Fruit fly (Drosophila melanogaster): Measurements from ENCODE around the gene tey.

Gene tey

dm6 chr3L:19694156-19694643 is 30.3 kb upstream of the tey start:
- TF ChIP-seq CG17806 (tag; optimal IDR thresholded peaks at IDR 0.05) (no peak), CG8301 (tag; optimal IDR thresholded peaks at IDR 0.05) (peak; percentile 80), Pif1B (GFP tag; optimal IDR thresholded peaks at IDR 0.05) (peak; percentile 16), EcR (GFP tag; optimal IDR thresholded peaks at IDR 0.05) (peak; percentile 50), Ets98B (GFP tag; IDR thresholded peaks at IDR 0.05) (peak; percentile 54; the same call in 1 of the 2 replicates), CG13204 (GFP tag; optimal IDR thresholded peaks at IDR 0.05) (peak; percentile 5), CG8159 (tag; optimal IDR thresholded peaks at IDR 0.05) (no peak), CG4496 (GFP tag; IDR thresholded peaks at IDR 0.05) (peak; percentile 19; the same call in 2 of the 3 replicates), fd96Ca (GFP tag; IDR thresholded peaks at IDR 0.05) (0 out of 3 replicates have a peak, but pooled peaks have one; percentile 48), CG9948 (tag; optimal IDR thresholded peaks at IDR 0.05) (no peak)

dm6 chr3L:19687200-19687687 is 23.3 kb upstream of the tey start, which contains the start of the genes CG8765 and Gbeta76C:
Gene CG8765, minus strand, starts transcription at chr3L:19687353.
Gene Gbeta76C, plus strand, starts transcription at chr3L:19687637.
- TF ChIP-seq rn (GFP tag; IDR thresholded peaks at IDR 0.05) = no peak
- TF ChIP-seq CG15710 (tag; optimal IDR thresholded peaks at IDR 0.05) = peak; percentile 6
- TF ChIP-seq CG32121 (GFP tag; IDR thresholded peaks at IDR 0.05) = 0 out of 2 replicates have a peak, but pooled peaks have one; percentile 16

- TF ChIP-seq fd96Ca (GFP tag; IDR thresholded peaks at IDR 0.05) (no peak), CG34367 (tag; optimal IDR thresholded peaks at IDR 0.05) (no peak), CG4496 (GFP tag; IDR thresholded peaks at IDR 0.05) (no peak), CG15710 (tag; optimal IDR thresholded peaks at IDR 0.05) (no peak), Snoo (tag; optimal IDR thresholded peaks at IDR 0.05) (no peak), CG9948 (tag; optimal IDR thresholded peaks at IDR 0.05) (no peak)
Observed at dm6 chr3L:19683520-19683919, 19.6 kb upstream of the tey start.

DNA sequence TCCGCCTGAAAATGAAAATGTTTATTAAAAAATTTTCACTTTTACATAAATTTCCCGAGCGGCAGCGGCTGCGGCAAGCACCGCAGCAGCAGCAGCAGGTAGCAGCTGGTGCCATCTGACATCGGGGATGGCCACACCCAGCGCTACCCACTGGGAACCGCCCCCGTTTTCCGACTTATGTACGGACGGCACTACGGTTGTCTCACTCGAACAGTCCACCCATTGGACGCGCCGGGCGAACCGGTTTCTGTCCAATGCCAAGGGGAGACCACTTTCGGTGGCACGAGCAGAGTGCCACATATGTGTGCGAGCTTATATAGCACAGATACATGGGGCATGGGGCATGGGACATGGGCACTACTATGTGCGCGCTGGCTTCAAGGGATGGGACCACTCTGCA is 19.0 kb upstream of the tey start:
- TF ChIP-seq CG4496 (GFP tag; IDR thresholded peaks at IDR 0.05) = 0 out of 3 replicates have a peak, but pooled peaks have one; percentile 12
- no peak for TF ChIP-seq Pif1A (GFP tag; optimal IDR thresholded peaks at IDR 0.05)

dm6 chr3L:19676050-19676449 is 12.1 kb upstream of the tey start:
- no peak for TF ChIP-seq CG12605 (GFP tag; IDR thresholded peaks at IDR 0.05)
- peak; percentile 7 for TF ChIP-seq Pif1A (GFP tag; optimal IDR thresholded peaks at IDR 0.05)
- no peak for TF ChIP-seq CG17806 (tag; optimal IDR thresholded peaks at IDR 0.05)
- no peak for TF ChIP-seq fd96Ca (GFP tag; IDR thresholded peaks at IDR 0.05)
- no peak for TF ChIP-seq CG13204 (GFP tag; optimal IDR thresholded peaks at IDR 0.05)
- no peak for TF ChIP-seq CG32121 (GFP tag; IDR thresholded peaks at IDR 0.05)
- no peak for TF ChIP-seq D1 (tag; optimal IDR thresholded peaks at IDR 0.05)
- TF ChIP-seq CG8301 (tag; optimal IDR thresholded peaks at IDR 0.05) = peak; percentile 43
- TF ChIP-seq Pif1B (GFP tag; optimal IDR thresholded peaks at IDR 0.05) = peak; percentile 15
- TF ChIP-seq EcR (GFP tag; optimal IDR thresholded peaks at IDR 0.05) = no peak
- no peak for TF ChIP-seq gl (tag; optimal IDR thresholded peaks at IDR 0.05)
- peak; percentile 36 for TF ChIP-seq Snoo (tag; optimal IDR thresholded peaks at IDR 0.05)
- TF ChIP-seq CG9948 (tag; optimal IDR thresholded peaks at IDR 0.05) = peak; percentile 34
- TF ChIP-seq CG34367 (tag; optimal IDR thresholded peaks at IDR 0.05) = no peak
- TF ChIP-seq rn (GFP tag; IDR thresholded peaks at IDR 0.05) = no peak
- TF ChIP-seq CG14655 (GFP tag; optimal IDR thresholded peaks at IDR 0.05) = no peak
- no peak for TF ChIP-seq CG10348 (GFP tag; IDR thresholded peaks at IDR 0.05)
- TF ChIP-seq Ets98B (GFP tag; IDR thresholded peaks at IDR 0.05) = no peak
- peak; percentile 27; the same call in 1 of the 3 replicates for TF ChIP-seq CG4496 (GFP tag; IDR thresholded peaks at IDR 0.05)
- TF ChIP-seq CG15710 (tag; optimal IDR thresholded peaks at IDR 0.05) = peak; percentile 22
- peak; percentile 66 for TF ChIP-seq CG8159 (tag; optimal IDR thresholded peaks at IDR 0.05)

DNA sequence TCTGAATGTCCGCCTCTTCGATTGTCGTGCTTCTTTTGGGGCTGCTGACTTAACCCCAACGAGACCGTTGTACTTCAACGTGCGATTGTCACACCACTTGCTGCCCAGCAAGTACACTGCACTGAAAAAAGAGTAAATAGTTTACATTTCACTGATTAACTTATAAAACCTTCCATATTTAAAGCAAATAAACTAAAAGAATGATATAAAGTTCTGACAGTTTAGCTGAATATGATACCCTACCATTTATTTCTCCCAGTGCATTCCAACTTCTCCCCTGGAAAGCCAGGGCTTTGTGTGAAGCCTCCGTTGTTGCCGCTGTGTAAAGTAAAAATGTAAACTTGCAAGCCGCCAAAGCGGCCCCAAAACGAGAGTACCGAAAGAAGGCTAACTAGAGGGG is 10.4 kb upstream of the tey start:
- TF ChIP-seq Pif1A (GFP tag; optimal IDR thresholded peaks at IDR 0.05) (peak; percentile 40), CG13204 (GFP tag; optimal IDR thresholded peaks at IDR 0.05) (no peak), CG9948 (tag; optimal IDR thresholded peaks at IDR 0.05) (peak; percentile 42), CG12605 (GFP tag; IDR thresholded peaks at IDR 0.05) (no peak), rn (GFP tag; IDR thresholded peaks at IDR 0.05) (no peak), CG14655 (GFP tag; optimal IDR thresholded peaks at IDR 0.05) (peak; percentile 46), gl (tag; optimal IDR thresholded peaks at IDR 0.05) (peak; percentile 1), CG8159 (tag; optimal IDR thresholded peaks at IDR 0.05) (peak; percentile 57), Snoo (tag; optimal IDR thresholded peaks at IDR 0.05) (peak; percentile 18), CG32121 (GFP tag; IDR thresholded peaks at IDR 0.05) (no peak), D1 (tag; optimal IDR thresholded peaks at IDR 0.05) (no peak), Pif1B (GFP tag; optimal IDR thresholded peaks at IDR 0.05) (peak; percentile 23), CG17806 (tag; optimal IDR thresholded peaks at IDR 0.05) (peak; percentile 51), EcR (GFP tag; optimal IDR thresholded peaks at IDR 0.05) (no peak), CG4496 (GFP tag; IDR thresholded peaks at IDR 0.05) (peak; percentile 55; the same call in 2 of the 3 replicates), CG15710 (tag; optimal IDR thresholded peaks at IDR 0.05) (peak; percentile 53), Ets98B (GFP tag; IDR thresholded peaks at IDR 0.05) (no peak), fd96Ca (GFP tag; IDR thresholded peaks at IDR 0.05) (no peak), CG8301 (tag; optimal IDR thresholded peaks at IDR 0.05) (peak; percentile 22), CG10348 (GFP tag; IDR thresholded peaks at IDR 0.05) (no peak), CG34367 (tag; optimal IDR thresholded peaks at IDR 0.05) (peak; percentile 30)
